Worm (Caenorhabditis elegans) whole organism, late embryonic: ENCODE measurements around the gene flp-15.

Experiments used
- K09A11.1 ChIP-seq: sonication (generic microtip); optimal IDR thresholded peaks from 2 replicates; lab custom pipeline; 2017; ENCODE audit warnings: antibody characterized with exemption, mild to moderate bottlenecking, missing genetic modification characterization, missing compliant biosample characterization; ENCODE audit not compliant: insufficient read depth
- ceh-18 ChIP-seq: sonication (generic microtip); optimal IDR thresholded peaks from 2 replicates; lab custom pipeline; 2016; ENCODE audit warnings: missing genetic modification characterization, missing compliant biosample characterization
- ceh-30 ChIP-seq: fragments of 150-350 bp; optimal IDR thresholded peaks from 2 replicates; lab custom pipeline; 2014; ENCODE audit warnings: missing biosample characterization, missing genetic modification characterization
- dmd-4 ChIP-seq: sonication (generic microtip); optimal IDR thresholded peaks from 2 replicates; lab custom pipeline; 2016; ENCODE audit warnings: borderline replicate concordance, missing genetic modification characterization, missing compliant biosample characterization
- gmeb-2 ChIP-seq: sonication (generic microtip); optimal IDR thresholded peaks from 2 replicates; lab custom pipeline; 2016; ENCODE audit warnings: missing genetic modification characterization, inconsistent platforms, missing compliant biosample characterization
- hlh-30 ChIP-seq: sonication (generic microtip); optimal IDR thresholded peaks from 2 replicates; lab custom pipeline; 2017; ENCODE audit warnings: antibody characterized with exemption, missing genetic modification characterization, missing compliant biosample characterization; ENCODE audit not compliant: insufficient read depth
- nhr-11 ChIP-seq: fragments of 150-350 bp; optimal IDR thresholded peaks from 2 replicates; lab custom pipeline; 2014; ENCODE audit warnings: missing biosample characterization, missing genetic modification characterization
- pag-3 ChIP-seq: sonication (generic microtip); optimal IDR thresholded peaks from 2 replicates; lab custom pipeline; 2016; ENCODE audit warnings: missing compliant biosample characterization, missing genetic modification characterization, borderline replicate concordance
- pat-9 ChIP-seq: fragments of 200-800 bp; sonication (Bioruptor generic); optimal IDR thresholded peaks from 2 replicates; lab custom pipeline; 2018; ENCODE audit warnings: mild to moderate bottlenecking, missing genetic modification characterization, moderate library complexity, missing compliant biosample characterization
- pha-4 ChIP-seq: fragments of 150-350 bp; optimal IDR thresholded peaks from 2 replicates; lab custom pipeline; 2018; ENCODE audit warnings: missing biosample characterization, missing genetic modification reagents, missing genetic modification characterization
- pros-1 ChIP-seq: fragments of 150-350 bp; optimal IDR thresholded peaks from 2 replicates; lab custom pipeline; 2014; ENCODE audit warnings: missing biosample characterization, missing genetic modification reagents, missing genetic modification characterization
- ref-2 ChIP-seq: sonication (generic microtip); optimal IDR thresholded peaks from 2 replicates; lab custom pipeline; 2016; ENCODE audit warnings: missing genetic modification characterization, missing compliant biosample characterization
- sdc-2 ChIP-seq: sonication (generic microtip); optimal IDR thresholded peaks from 2 replicates; lab custom pipeline; 2016; ENCODE audit warnings: missing genotype, missing genetic modification characterization, missing compliant biosample characterization
- tbx-2 ChIP-seq: sonication (generic microtip); optimal IDR thresholded peaks from 2 replicates; lab custom pipeline; 2016; ENCODE audit warnings: missing genetic modification characterization, missing compliant biosample characterization

ce11 chrIII:13642227-13642626 lies 25.4 kb downstream of the flp-15 start, which contains the start of gene T12D8.10:
- TF ChIP-seq ceh-18 (tag; lab: Kevin White, UChicago) (no peak), K09A11.1 (no peak), ceh-30 (tag; lab: Kevin White, UChicago) (no peak), pag-3 (tag; lab: Kevin White, UChicago) (no peak), hlh-30 (tag; lab: Kevin White, UChicago) (no peak), pha-4 (tag; lab: Kevin White, UChicago) (no peak), nhr-11 (tag; lab: Kevin White, UChicago) (no peak), tbx-2 (tag; lab: Kevin White, UChicago) (no peak), dmd-4 (tag; lab: Kevin White, UChicago) (no peak), sdc-2 (no peak), gmeb-2 (tag; lab: Kevin White, UChicago) (no peak), ref-2 (tag; lab: Kevin White, UChicago) (no peak), pros-1 (tag; lab: Kevin White, UChicago) (no peak), pat-9 (tag; lab: Kevin White, UChicago) (no peak)
